Fruit fly (Drosophila melanogaster): ENCODE data around the gene rtet.

The rtet gene

DNA sequence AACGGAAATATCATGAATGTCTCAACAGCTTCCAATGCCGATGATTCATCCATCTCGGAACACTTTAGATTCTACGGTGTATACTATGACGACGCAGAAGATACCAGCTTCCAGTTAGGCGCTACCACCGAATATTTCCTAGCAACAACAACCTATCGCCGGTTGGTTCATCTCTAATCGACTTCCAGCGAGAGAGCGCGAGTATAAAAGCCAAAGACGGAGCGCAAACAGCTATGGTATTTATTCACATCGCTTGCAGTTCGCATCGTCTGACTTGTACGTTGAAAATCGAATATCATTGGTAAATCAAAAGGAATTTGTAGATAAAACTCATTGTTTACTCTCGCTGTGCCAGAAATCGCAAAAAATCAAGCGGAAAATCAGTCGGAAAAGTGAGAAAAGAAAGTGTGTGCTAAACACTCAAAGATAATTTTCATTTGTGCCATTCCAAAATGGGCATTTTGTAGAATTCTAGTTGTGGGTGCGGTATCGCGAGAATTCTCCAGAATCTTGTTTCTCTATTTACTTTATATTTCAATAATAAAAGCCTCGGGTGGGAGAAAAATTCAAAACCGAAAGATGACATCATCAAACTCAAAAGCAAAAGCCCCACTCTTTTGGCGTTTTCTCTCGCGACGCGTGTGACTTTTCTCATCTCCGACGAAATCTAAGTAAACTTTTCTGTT lies 43.1 kb upstream of the rtet start, which contains the start of gene AnxB9 (continued):
- TF ChIP-seq CG9932 (GFP tag; IDR thresholded peaks at IDR 0.05) (peak; percentile 59), Ssrp (tag; optimal IDR thresholded peaks at IDR 0.05) (no peak), NC2β (GFP tag; optimal IDR thresholded peaks at IDR 0.05) (peak; percentile 56), jumu (GFP tag; optimal IDR thresholded peaks at IDR 0.05) (no peak), slbo (GFP tag; IDR thresholded peaks at IDR 0.05) (peak; percentile 43), NFAT (GFP tag; IDR thresholded peaks at IDR 0.05) (peak; percentile 56; the same call in 1 of the 2 replicates), HHEX (GFP tag; optimal IDR thresholded peaks at IDR 0.05) (peak; percentile 19), NC2α (GFP tag; optimal IDR thresholded peaks at IDR 0.05) (peak; percentile 51), Med (GFP tag) (peak; percentile 89), eve (GFP tag; optimal IDR thresholded peaks at IDR 0.05) (no peak), fd3F (GFP tag; optimal IDR thresholded peaks at IDR 0.05) (no peak), CG32767 (GFP tag; IDR thresholded peaks at IDR 0.05) (no peak), wek (GFP tag; optimal IDR thresholded peaks at IDR 0.05) (peak; percentile 70), CrebB (tag; optimal IDR thresholded peaks at IDR 0.05) (peak; percentile 50), Six4 (GFP tag; optimal IDR thresholded peaks at IDR 0.05) (no peak), lab (GFP tag; optimal IDR thresholded peaks at IDR 0.05) (peak; percentile 73), CG2712 (tag; optimal IDR thresholded peaks at IDR 0.05) (peak; percentile 23), Vsx1 (GFP tag; optimal IDR thresholded peaks at IDR 0.05) (peak; percentile 19), CG4820 (GFP tag; optimal IDR thresholded peaks at IDR 0.05) (no peak), bigmax (GFP tag; optimal IDR thresholded peaks at IDR 0.05) (peak; percentile 43), jing (GFP tag; optimal IDR thresholded peaks at IDR 0.05) (no peak), CG11093 (GFP tag; IDR thresholded peaks at IDR 0.05) (no peak), CG11085 (GFP tag; IDR thresholded peaks at IDR 0.05) (no peak)

dm6 chr3R:21065696-21066080 lies 42.6 kb upstream of the rtet start:
- no peak for TF ChIP-seq pho (GFP tag; optimal IDR thresholded peaks at IDR 0.05)
- peak; percentile 24 for TF ChIP-seq CG18619 (GFP tag; optimal IDR thresholded peaks at IDR 0.05)
- no peak for TF ChIP-seq chn (GFP tag; optimal IDR thresholded peaks at IDR 0.05)
- TF ChIP-seq kay (GFP tag; optimal IDR thresholded peaks at IDR 0.05), result peak; percentile 51
- TF ChIP-seq amos (GFP tag; IDR thresholded peaks at IDR 0.05; ENCODE audit: partially characterized antibody), result no peak
- no peak for TF ChIP-seq CG8290 (GFP tag; optimal IDR thresholded peaks at IDR 0.05)
- TF ChIP-seq CG8290 (tag; optimal IDR thresholded peaks at IDR 0.05), result peak in 1 of 2 experiments; percentile 48
- TF ChIP-seq CG30431 (GFP tag; optimal IDR thresholded peaks at IDR 0.05), result no peak
- 0 out of 3 replicates have a peak, but pooled peaks have one; percentile 30 for TF ChIP-seq dysf (GFP tag; IDR thresholded peaks at IDR 0.05)
- no peak for TF ChIP-seq CG10366 (GFP tag; IDR thresholded peaks at IDR 0.05)
- TF ChIP-seq crc (GFP tag; optimal IDR thresholded peaks at IDR 0.05), result no peak
- peak; percentile 15 for TF ChIP-seq CG15514 (GFP tag; optimal IDR thresholded peaks at IDR 0.05)
- TF ChIP-seq Dfd (GFP tag; optimal IDR thresholded peaks at IDR 0.05), result no peak
- TF ChIP-seq Med (GFP tag), result peak; percentile 87
- TF ChIP-seq CG32767 (GFP tag; IDR thresholded peaks at IDR 0.05), result no peak
- TF ChIP-seq pan (optimal IDR thresholded peaks at IDR 0.05), result no peak
- TF ChIP-seq pan (GFP tag; optimal IDR thresholded peaks at IDR 0.05 in 1 of 2, IDR thresholded peaks at IDR 0.05 in 1 of 2), result peak in 1 of 2 experiments; percentile 9
- peak; percentile 54 for TF ChIP-seq CG12769 (tag; optimal IDR thresholded peaks at IDR 0.05)
- TF ChIP-seq org-1 (GFP tag; optimal IDR thresholded peaks at IDR 0.05), result no peak
- TF ChIP-seq sens (GFP tag), result peak; percentile 66
- peak; percentile 18 for TF ChIP-seq Oli (tag; optimal IDR thresholded peaks at IDR 0.05)
- no peak for TF ChIP-seq ac (GFP tag; optimal IDR thresholded peaks at IDR 0.05)
- TF ChIP-seq fd102C (GFP tag; optimal IDR thresholded peaks at IDR 0.05), result no peak
- TF ChIP-seq her (GFP tag; optimal IDR thresholded peaks at IDR 0.05), result peak; percentile 12
- peak; percentile 28; the same call in 1 of the 2 replicates for TF ChIP-seq CG14014 (GFP tag; IDR thresholded peaks at IDR 0.05)
- TF ChIP-seq CG17328 (GFP tag; IDR thresholded peaks at IDR 0.05), result 0 out of 2 replicates have a peak, but pooled peaks have one; percentile 24
- TF ChIP-seq slbo (GFP tag; IDR thresholded peaks at IDR 0.05), result 0 out of 2 replicates have a peak, but pooled peaks have one; percentile 19
- peak; percentile 40; the same call in 2 of the 3 replicates for TF ChIP-seq row (GFP tag; IDR thresholded peaks at IDR 0.05)
- TF ChIP-seq CG10267 (tag; optimal IDR thresholded peaks at IDR 0.05), result no peak
- TF ChIP-seq CG32532 (GFP tag; IDR thresholded peaks at IDR 0.05), result peak; percentile 24; the same call in 1 of the 2 replicates
- no peak for TF ChIP-seq D19A (tag; optimal IDR thresholded peaks at IDR 0.05)
